Worm (Caenorhabditis elegans) whole organism, L4/young adult: ENCODE measurements around the gene srh-209.

ENCODE experiments used
- W03F9.2 ChIP-seq: fragments of 150-350 bp; optimal IDR thresholded peaks from 2 replicates; lab custom pipeline; 2014; ENCODE audit warnings: missing biosample characterization, missing genetic modification characterization
- dao-5 ChIP-seq: sonication (generic microtip); optimal IDR thresholded peaks from 2 replicates; lab custom pipeline; 2016; ENCODE audit warnings: missing genotype, missing genetic modification characterization, moderate library complexity, missing compliant biosample characterization
- him-1 ChIP-seq: sonication (generic microtip); optimal IDR thresholded peaks from 2 replicates; lab custom pipeline; 2016; ENCODE audit warnings: missing genotype, missing genetic modification reagents, missing genetic modification characterization, missing compliant biosample characterization

DNA sequence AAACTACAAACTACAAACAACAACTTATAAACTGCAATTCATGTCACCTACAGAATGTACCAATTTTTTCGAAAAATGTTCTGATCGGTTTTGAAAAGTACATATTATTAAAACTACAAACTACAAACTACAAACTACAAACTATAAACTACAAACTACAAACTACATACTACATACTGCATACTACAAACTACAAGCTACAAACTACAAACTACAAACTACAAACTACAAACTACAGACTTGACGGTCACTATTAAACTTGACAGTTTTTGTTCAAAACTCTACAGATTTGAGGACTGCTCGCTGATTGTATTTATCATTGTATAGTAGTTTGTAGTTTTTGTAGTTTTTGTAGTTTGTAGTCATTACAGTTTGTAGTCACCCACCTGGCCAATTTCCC is 50.4 kb downstream of the srh-209 start:
- TF ChIP-seq him-1 (tag; lab: Kevin White, UChicago) (no peak), W03F9.2 (tag; lab: Kevin White, UChicago) (no peak), dao-5 (tag; lab: Kevin White, UChicago) (no peak)
